Worm (Caenorhabditis elegans) whole organism, L4 larva: ENCODE data around the gene nhr-176.

ENCODE experiments used
- D1046.2 ChIP-seq: fragments of 200-800 bp; sonication (Bioruptor generic); IDR thresholded peaks from 2 replicates; pipeline ENCODE4 v1.3.6; 2022; ENCODE audit warnings: missing genetic modification characterization, missing compliant biosample characterization
- F26F4.8 ChIP-seq: fragments of 200-800 bp; sonication (Bioruptor generic); conservative IDR thresholded peaks from 2 replicates; pipeline ENCODE4 v1.3.6; 2022; ENCODE audit warnings: missing genetic modification characterization, missing compliant biosample characterization
- F44E2.7 ChIP-seq: fragments of 200-800 bp; sonication (Bioruptor generic); IDR thresholded peaks from 2 replicates; pipeline ENCODE4 v2.1.2; 2022; ENCODE audit warnings: missing genetic modification characterization, missing compliant biosample characterization
- F49E8.2 ChIP-seq: sonication (generic microtip); optimal IDR thresholded peaks from 2 replicates; lab custom pipeline; 2016; ENCODE audit warnings: missing compliant biosample characterization, mild to moderate bottlenecking, missing genetic modification characterization, borderline replicate concordance
- T20F7.1 ChIP-seq: fragments of 200-800 bp; sonication (Bioruptor generic); optimal IDR thresholded peaks from 2 replicates; lab custom pipeline; 2018; ENCODE audit warnings: mild to moderate bottlenecking, missing genetic modification characterization, missing compliant biosample characterization
- T26A8.4 ChIP-seq: fragments of 200-800 bp; sonication (Bioruptor generic); IDR thresholded peaks from 2 replicates; pipeline ENCODE4 v1.3.6; 2022; ENCODE audit warnings: missing genetic modification characterization, missing compliant biosample characterization
- ZK337.2 ChIP-seq: fragments of 200-800 bp; sonication (Bioruptor generic); IDR thresholded peaks from 2 replicates; pipeline ENCODE4 v1.3.6; 2022; ENCODE audit warnings: missing genetic modification reagents, missing genetic modification characterization, missing compliant biosample characterization
- ZK546.5 ChIP-seq, 2 experiments: sonication (generic microtip); optimal IDR thresholded peaks; 2 replicates each; lab custom pipeline; 2017; ENCODE audit warnings: missing biosample characterization in 2 of 2, missing genetic modification characterization in 2 of 2
- aha-1 ChIP-seq: fragments of 150-350 bp; peaks from one replicate; lab custom pipeline; 2014; ENCODE audit warnings: missing biosample characterization, missing genetic modification characterization
- aly-2 ChIP-seq: sonication (generic microtip); optimal IDR thresholded peaks from 2 replicates; lab custom pipeline; 2018; ENCODE audit warnings: missing biosample characterization, missing genetic modification characterization
- ama-1 ChIP-seq: fragments of 150-350 bp; optimal IDR thresholded peaks from 2 replicates; lab custom pipeline; 2014; ENCODE audit warnings: inconsistent platforms, mixed read lengths
- arid-1 ChIP-seq: fragments of 200-800 bp; sonication (Bioruptor generic); conservative IDR thresholded peaks from 2 replicates; pipeline ENCODE4 v1.3.6; 2022; ENCODE audit warnings: missing genetic modification reagents, missing genetic modification characterization, missing compliant biosample characterization
- ceh-32 ChIP-seq: sonication (generic microtip); optimal IDR thresholded peaks from 2 replicates; lab custom pipeline; 2016; ENCODE audit warnings: mild to moderate bottlenecking, missing genetic modification characterization, missing compliant biosample characterization; ENCODE audit not compliant: poor library complexity
- ceh-82 ChIP-seq: sonication (generic microtip); optimal IDR thresholded peaks from 2 replicates; lab custom pipeline; 2017; ENCODE audit warnings: missing biosample characterization, missing genetic modification characterization
- ces-1 ChIP-seq: fragments of 150-350 bp; sonication (generic microtip); optimal IDR thresholded peaks from 4 replicates; lab custom pipeline; 2014; ENCODE audit warnings: missing biosample characterization, missing genetic modification reagents, missing genetic modification characterization
- daf-19 ChIP-seq: fragments of 200-800 bp; sonication (Bioruptor generic); conservative IDR thresholded peaks from 2 replicates; pipeline ENCODE4 v1.3.6; 2022; ENCODE audit warnings: missing genetic modification characterization, missing compliant biosample characterization
- daf-8 ChIP-seq: fragments of 200-800 bp; sonication (Bioruptor generic); IDR thresholded peaks from 2 replicates; pipeline ENCODE4 v1.3.6; 2022; ENCODE audit warnings: missing genetic modification characterization, missing compliant biosample characterization
- dmd-6 ChIP-seq: fragments of 200-800 bp; sonication (Bioruptor generic); IDR thresholded peaks from 2 replicates; pipeline ENCODE4 v1.3.6; 2022; ENCODE audit warnings: missing genetic modification reagents, missing genetic modification characterization, missing compliant biosample characterization
- dve-1 ChIP-seq: sonication (generic microtip); optimal IDR thresholded peaks from 2 replicates; lab custom pipeline; 2017; ENCODE audit warnings: antibody characterized with exemption, mild to moderate bottlenecking, missing genetic modification characterization, missing compliant biosample characterization; ENCODE audit not compliant: insufficient read depth
- egl-43 ChIP-seq: fragments of 200-800 bp; sonication (Bioruptor generic); IDR thresholded peaks from 2 replicates; pipeline ENCODE4 v1.3.6; 2022; ENCODE audit warnings: missing genetic modification reagents, missing genetic modification characterization, missing compliant biosample characterization
- fkh-10 ChIP-seq: fragments of 150-350 bp; optimal IDR thresholded peaks from 2 replicates; lab custom pipeline; 2014; ENCODE audit warnings: missing biosample characterization, missing genetic modification reagents, missing genetic modification characterization
- fos-1 ChIP-seq: fragments of 150-350 bp; optimal IDR thresholded peaks from 2 replicates; lab custom pipeline; 2014; ENCODE audit warnings: missing biosample characterization, missing genetic modification characterization
- gei-8 ChIP-seq: fragments of 200-800 bp; sonication (Bioruptor generic); optimal IDR thresholded peaks from 2 replicates; lab custom pipeline; 2018; ENCODE audit warnings: mild to moderate bottlenecking, missing genetic modification characterization, missing compliant biosample characterization
- hmg-1.1 ChIP-seq: fragments of 200-800 bp; sonication (Bioruptor generic); IDR thresholded peaks from 2 replicates; pipeline ENCODE4 v1.3.6; 2022; ENCODE audit warnings: missing genetic modification reagents, missing genetic modification characterization, missing compliant biosample characterization
- lin-13 ChIP-seq: fragments of 150-350 bp; optimal IDR thresholded peaks from 2 replicates; lab custom pipeline; 2014; ENCODE audit warnings: missing biosample characterization, missing genetic modification reagents, missing genetic modification characterization
- lin-15B ChIP-seq: fragments of 150-350 bp; sonication (generic microtip); optimal IDR thresholded peaks from 3 replicates; lab custom pipeline; 2014; ENCODE audit warnings: missing biosample characterization, missing genetic modification characterization
- lir-3 ChIP-seq: sonication (generic microtip); optimal IDR thresholded peaks from 2 replicates; lab custom pipeline; 2016; ENCODE audit warnings: mild to moderate bottlenecking, missing genetic modification characterization, missing compliant biosample characterization
- lsy-2 ChIP-seq, 2 experiments: fragments of 150-350 bp in 1 of 2; sonication (generic microtip) in 1 of 2; optimal IDR thresholded peaks; 2 replicates each; lab custom pipeline; 2014 to 2017; ENCODE audit warnings: missing biosample characterization in 2 of 2, missing genetic modification characterization in 2 of 2
- madf-9 ChIP-seq: fragments of 200-800 bp; sonication (Bioruptor generic); conservative IDR thresholded peaks from 2 replicates; pipeline ENCODE4 v1.3.6; 2022; ENCODE audit warnings: missing genetic modification reagents, missing genetic modification characterization, missing compliant biosample characterization
- mdt-29 ChIP-seq: fragments of 200-800 bp; sonication (Bioruptor generic); IDR thresholded peaks from 2 replicates; pipeline ENCODE4 v1.3.6; 2022; ENCODE audit warnings: missing genetic modification reagents, missing genetic modification characterization, missing compliant biosample characterization
- mes-2 ChIP-seq: sonication (generic microtip); optimal IDR thresholded peaks from 2 replicates; lab custom pipeline; 2016; ENCODE audit warnings: missing genotype, mild to moderate bottlenecking, missing genetic modification characterization, missing compliant biosample characterization; ENCODE audit not compliant: poor library complexity, severe bottlenecking
- mxl-2 ChIP-seq: fragments of 200-800 bp; sonication (Bioruptor generic); conservative IDR thresholded peaks from 2 replicates; pipeline ENCODE4 v1.3.6; 2022; ENCODE audit warnings: missing genetic modification reagents, missing genetic modification characterization, missing compliant biosample characterization
- mxl-3 ChIP-seq: fragments of 200-800 bp; sonication (Bioruptor generic); optimal IDR thresholded peaks from 2 replicates; lab custom pipeline; 2018; ENCODE audit warnings: mild to moderate bottlenecking, missing genetic modification characterization, missing compliant biosample characterization
- nhr-102 ChIP-seq: sonication (generic microtip); optimal IDR thresholded peaks from 2 replicates; lab custom pipeline; 2016; ENCODE audit warnings: mild to moderate bottlenecking, missing genetic modification characterization, moderate library complexity, missing compliant biosample characterization
- nhr-11 ChIP-seq: fragments of 150-350 bp; optimal IDR thresholded peaks from 2 replicates; lab custom pipeline; 2014; ENCODE audit warnings: missing biosample characterization, missing genetic modification characterization
- nhr-111 ChIP-seq: fragments of 200-800 bp; sonication (Bioruptor generic); optimal IDR thresholded peaks from 2 replicates; lab custom pipeline; 2018; ENCODE audit warnings: mild to moderate bottlenecking, missing genetic modification characterization, missing compliant biosample characterization
- nhr-25 ChIP-seq: sonication (generic microtip); optimal IDR thresholded peaks from 2 replicates; lab custom pipeline; 2017; ENCODE audit warnings: missing genetic modification characterization, mild to moderate bottlenecking, missing compliant biosample characterization, antibody characterized with exemption, moderate library complexity, borderline replicate concordance; ENCODE audit not compliant: insufficient read depth
- nhr-48 ChIP-seq: sonication (generic microtip); optimal IDR thresholded peaks from 2 replicates; lab custom pipeline; 2016; ENCODE audit warnings: mild to moderate bottlenecking, missing genetic modification characterization, missing compliant biosample characterization
- nhr-6 ChIP-seq: fragments of 150-350 bp; optimal IDR thresholded peaks from 2 replicates; lab custom pipeline; 2014; ENCODE audit warnings: missing biosample characterization, missing genetic modification characterization
- nhr-76 ChIP-seq: fragments of 150-350 bp; optimal IDR thresholded peaks from 2 replicates; lab custom pipeline; 2014; ENCODE audit warnings: missing biosample characterization, missing genetic modification characterization
- nhr-77 ChIP-seq: fragments of 150-350 bp; optimal IDR thresholded peaks from 2 replicates; lab custom pipeline; 2014; ENCODE audit warnings: missing biosample characterization, missing genetic modification characterization
- pha-4 ChIP-seq, 2 experiments: fragments of 150-350 bp in 1 of 2; fragments of 200-800 bp in 1 of 2; sonication (Bioruptor generic) in 1 of 2; IDR thresholded peaks in 1 of 2; optimal IDR thresholded peaks in 1 of 2; 2 replicates each; pipeline versions ENCODE4 v1.3.6 to Lab custom; 2014 to 2022; ENCODE audit warnings: missing genetic modification characterization in 2 of 2, missing genetic modification reagents in 2 of 2, missing biosample characterization in 1 of 2, missing compliant biosample characterization in 1 of 2
- pqm-1 ChIP-seq: sonication (generic microtip); optimal IDR thresholded peaks from 2 replicates; lab custom pipeline; 2017; ENCODE audit warnings: missing biosample characterization, missing genetic modification characterization
- saeg-2 ChIP-seq: fragments of 200-800 bp; sonication (Bioruptor generic); IDR thresholded peaks from 2 replicates; pipeline ENCODE4 v1.3.6; 2022; ENCODE audit warnings: missing genetic modification reagents, missing genetic modification characterization, missing compliant biosample characterization
- sdz-12 ChIP-seq: fragments of 200-800 bp; sonication (Bioruptor generic); optimal IDR thresholded peaks from 2 replicates; lab custom pipeline; 2018; ENCODE audit warnings: mild to moderate bottlenecking, missing genetic modification characterization, missing compliant biosample characterization
- set-16 ChIP-seq: fragments of 200-800 bp; sonication (Bioruptor generic); IDR thresholded peaks from 2 replicates; pipeline ENCODE4 v1.3.6; 2022; ENCODE audit warnings: missing genetic modification reagents, missing genetic modification characterization, missing compliant biosample characterization
- spr-3 ChIP-seq: fragments of 200-800 bp; sonication (Bioruptor generic); optimal IDR thresholded peaks from 2 replicates; lab custom pipeline; 2018; ENCODE audit warnings: mild to moderate bottlenecking, missing genetic modification characterization, missing compliant biosample characterization
- tra-1 ChIP-seq: fragments of 200-800 bp; sonication (Bioruptor generic); IDR thresholded peaks from 2 replicates; pipeline ENCODE4 v1.3.6; 2022; ENCODE audit warnings: missing genetic modification reagents, missing genetic modification characterization, missing compliant biosample characterization
- zag-1 ChIP-seq: fragments of 150-350 bp; optimal IDR thresholded peaks from 2 replicates; lab custom pipeline; 2014; ENCODE audit warnings: missing biosample characterization, missing genetic modification characterization
- zfp-3 ChIP-seq: fragments of 200-800 bp; sonication (Bioruptor generic); conservative IDR thresholded peaks from 2 replicates; pipeline ENCODE4 v1.3.6; 2022; ENCODE audit warnings: missing genetic modification reagents, missing genetic modification characterization, missing compliant biosample characterization
- zip-11 ChIP-seq: fragments of 200-800 bp; sonication (Bioruptor generic); IDR thresholded peaks from 2 replicates; pipeline ENCODE4 v1.3.6; 2022; ENCODE audit warnings: missing genetic modification characterization, missing compliant biosample characterization
- zip-2 ChIP-seq: fragments of 150-350 bp; optimal IDR thresholded peaks from 2 replicates; lab custom pipeline; 2014; ENCODE audit warnings: missing biosample characterization, missing genetic modification characterization

The nhr-176 gene

ce11 chrV:16045837-16046236 is 25.3 kb upstream of the nhr-176 start, which contains the start of gene T10C6.15 (continued):
- TF ChIP-seq lin-13 (GFP tag; lab: Kevin White, UChicago) (no peak), tra-1 (GFP tag; lab: Robert Waterston, UW) (peak; percentile 69), aly-2 (tag; lab: Kevin White, UChicago) (no peak), set-16 (GFP tag; lab: Robert Waterston, UW) (no peak), nhr-77 (tag; lab: Kevin White, UChicago) (peak; percentile 58), D1046.2 (GFP tag; lab: Robert Waterston, UW) (no peak), gei-8 (GFP tag; lab: Kevin White, UChicago) (no peak), nhr-102 (tag; lab: Kevin White, UChicago) (peak; percentile 89), nhr-76 (no peak), F26F4.8 (no peak), sdz-12 (no peak), nhr-25 (tag; lab: Kevin White, UChicago) (no peak), fos-1 (tag; lab: Kevin White, UChicago) (no peak), dve-1 (tag; lab: Kevin White, UChicago) (peak; percentile 97), zfp-3 (GFP tag; lab: Robert Waterston, UW) (no peak), nhr-11 (tag; lab: Kevin White, UChicago) (no peak), daf-19 (GFP tag; lab: Robert Waterston, UW) (no peak), zag-1 (tag; lab: Kevin White, UChicago) (no peak), lsy-2 (tag; optimal IDR thresholded peaks at IDR 0.05; lab: Kevin White, UChicago) (no peak), ceh-82 (no peak), pqm-1 (peak; percentile 67), mxl-3 (peak; percentile 18), nhr-48 (tag; lab: Kevin White, UChicago) (peak; percentile 91), aha-1 (no peak), fkh-10 (no peak), daf-8 (no peak), saeg-2 (GFP tag; lab: Robert Waterston, UW) (no peak), hmg-1.1 (GFP tag; lab: Robert Waterston, UW) (no peak), ZK337.2 (GFP tag; lab: Robert Waterston, UW) (no peak), F44E2.7 (GFP tag; lab: Robert Waterston, UW) (no peak), ama-1 (lab: Kevin White, UChicago) (no peak), dmd-6 (peak; percentile 95), ces-1 (GFP tag; lab: Kevin White, UChicago) (no peak), mdt-29 (GFP tag; lab: Robert Waterston, UW) (no peak), arid-1 (GFP tag; lab: Robert Waterston, UW) (no peak), mes-2 (tag; lab: Kevin White, UChicago) (no peak), madf-9 (GFP tag; lab: Robert Waterston, UW) (no peak), pha-4 (GFP tag; IDR thresholded peaks at IDR 0.05; lab: Robert Waterston, UW) (no peak), pha-4 (tag; optimal IDR thresholded peaks at IDR 0.05; lab: Kevin White, UChicago) (no peak), egl-43 (GFP tag; lab: Robert Waterston, UW) (no peak), F49E8.2 (tag; lab: Kevin White, UChicago) (no peak), spr-3 (no peak), T20F7.1 (GFP tag; lab: Kevin White, UChicago) (peak; percentile 38), zip-11 (GFP tag; lab: Robert Waterston, UW) (no peak), nhr-6 (peak; percentile 20), lir-3 (no peak), ceh-32 (tag; lab: Kevin White, UChicago) (no peak), mxl-2 (GFP tag; lab: Robert Waterston, UW) (no peak), nhr-111 (GFP tag; lab: Kevin White, UChicago) (no peak), T26A8.4 (GFP tag; lab: Robert Waterston, UW) (no peak), zip-2 (no peak), lin-15B (tag; lab: Kevin White, UChicago) (no peak), ZK546.5 (tag; optimal IDR thresholded peaks at IDR 0.05; lab: Kevin White, UChicago) (no peak)
